Fruit fly (Drosophila melanogaster) whole organism, pupa: Measurements from ENCODE around the gene PICK1.

Experiments used
- CG10348 ChIP-seq: fragments of 200-800 bp; sonication (Bioruptor generic); IDR thresholded peaks from 2 replicates; pipeline ENCODE4 v1.3.6; 2022; ENCODE audit warnings: missing biosample characterization, missing genetic modification characterization
- CG12605 ChIP-seq: fragments of 200-800 bp; sonication (Bioruptor generic); IDR thresholded peaks from 2 replicates; pipeline ENCODE4 v1.3.6; 2022; ENCODE audit warnings: missing biosample characterization, missing genetic modification characterization
- CG13204 ChIP-seq: fragments of 200-800 bp; sonication (Bioruptor generic); optimal IDR thresholded peaks from 2 replicates; lab custom pipeline; 2018; ENCODE audit warnings: missing biosample characterization, mild to moderate bottlenecking, missing genetic modification characterization, moderate library complexity
- CG14655 ChIP-seq: fragments of 200-800 bp; sonication (Bioruptor generic); optimal IDR thresholded peaks from 3 replicates; lab custom pipeline; 2017; ENCODE audit warnings: mild to moderate bottlenecking, missing biosample characterization, missing genetic modification reagents, missing genetic modification characterization
- CG15710 ChIP-seq: fragments of 200-800 bp; sonication (Bioruptor generic); optimal IDR thresholded peaks from 2 replicates; lab custom pipeline; 2018; ENCODE audit warnings: missing biosample characterization, mild to moderate bottlenecking, missing genetic modification characterization, moderate library complexity
- CG17806 ChIP-seq: fragments of 200-800 bp; sonication (Bioruptor generic); optimal IDR thresholded peaks from 2 replicates; lab custom pipeline; 2018; ENCODE audit warnings: missing biosample characterization, mild to moderate bottlenecking, missing genetic modification characterization, moderate library complexity
- CG32121 ChIP-seq: fragments of 200-800 bp; sonication (Bioruptor generic); IDR thresholded peaks from 2 replicates; pipeline ENCODE4 v1.3.6; 2022; ENCODE audit warnings: missing biosample characterization, missing genetic modification characterization
- CG34367 ChIP-seq: fragments of 200-800 bp; sonication (Bioruptor generic); optimal IDR thresholded peaks from 2 replicates; lab custom pipeline; 2018; ENCODE audit warnings: missing biosample characterization, mild to moderate bottlenecking, missing genetic modification characterization
- CG4496 ChIP-seq: fragments of 200-800 bp; sonication (Bioruptor generic); IDR thresholded peaks from 3 replicates; pipeline ENCODE4 v1.3.6; 2022; ENCODE audit warnings: missing biosample characterization, missing genetic modification characterization
- CG8159 ChIP-seq: fragments of 200-800 bp; sonication (Bioruptor generic); optimal IDR thresholded peaks from 3 replicates; lab custom pipeline; 2018; ENCODE audit warnings: missing biosample characterization, mild to moderate bottlenecking, missing genetic modification characterization, moderate library complexity
- CG8301 ChIP-seq: fragments of 200-800 bp; sonication (Bioruptor generic); optimal IDR thresholded peaks from 2 replicates; lab custom pipeline; 2018; ENCODE audit warnings: missing biosample characterization, mild to moderate bottlenecking, missing genetic modification characterization
- CG9948 ChIP-seq: fragments of 200-800 bp; sonication (Bioruptor generic); optimal IDR thresholded peaks from 2 replicates; lab custom pipeline; 2018; ENCODE audit warnings: missing biosample characterization, mild to moderate bottlenecking, missing genetic modification characterization, moderate library complexity
- D1 ChIP-seq: fragments of 200-800 bp; sonication (Bioruptor generic); optimal IDR thresholded peaks from 2 replicates; lab custom pipeline; 2018; ENCODE audit warnings: missing biosample characterization, mild to moderate bottlenecking, missing genetic modification characterization, moderate library complexity
- EcR ChIP-seq: fragments of 200-800 bp; sonication (Bioruptor generic); optimal IDR thresholded peaks from 3 replicates; lab custom pipeline; 2019; ENCODE audit warnings: missing biosample characterization, missing genetic modification characterization, mild to moderate bottlenecking, moderate library complexity, missing genetic modification reagents
- Ets98B ChIP-seq: fragments of 200-800 bp; sonication (Bioruptor generic); IDR thresholded peaks from 2 replicates; pipeline ENCODE4 v1.3.6; 2022; ENCODE audit warnings: missing biosample characterization, missing genetic modification characterization
- Pif1A ChIP-seq: fragments of 200-800 bp; sonication (Bioruptor generic); optimal IDR thresholded peaks from 3 replicates; lab custom pipeline; 2016; ENCODE audit warnings: missing biosample characterization, missing genetic modification characterization
- Pif1B ChIP-seq: fragments of 200-800 bp; sonication (Bioruptor generic); optimal IDR thresholded peaks from 3 replicates; lab custom pipeline; 2016; ENCODE audit warnings: missing biosample characterization, missing genetic modification characterization
- Snoo ChIP-seq: fragments of 200-800 bp; sonication (Bioruptor generic); optimal IDR thresholded peaks from 3 replicates; lab custom pipeline; 2017; ENCODE audit warnings: missing biosample characterization, mild to moderate bottlenecking, missing genetic modification characterization, inconsistent platforms
- fd96Ca ChIP-seq: fragments of 200-800 bp; sonication (Bioruptor generic); IDR thresholded peaks from 3 replicates; pipeline ENCODE4 v1.3.6; 2022; ENCODE audit warnings: missing biosample characterization, missing genetic modification characterization
- gl ChIP-seq: fragments of 200-800 bp; sonication (Bioruptor generic); optimal IDR thresholded peaks from 2 replicates; lab custom pipeline; 2018; ENCODE audit warnings: missing biosample characterization, mild to moderate bottlenecking, missing genetic modification characterization
- rn ChIP-seq: fragments of 200-800 bp; sonication (Bioruptor generic); IDR thresholded peaks from 2 replicates; pipeline ENCODE4 v1.3.6; 2022; ENCODE audit warnings: missing biosample characterization, missing genetic modification characterization

The PICK1 gene

DNA sequence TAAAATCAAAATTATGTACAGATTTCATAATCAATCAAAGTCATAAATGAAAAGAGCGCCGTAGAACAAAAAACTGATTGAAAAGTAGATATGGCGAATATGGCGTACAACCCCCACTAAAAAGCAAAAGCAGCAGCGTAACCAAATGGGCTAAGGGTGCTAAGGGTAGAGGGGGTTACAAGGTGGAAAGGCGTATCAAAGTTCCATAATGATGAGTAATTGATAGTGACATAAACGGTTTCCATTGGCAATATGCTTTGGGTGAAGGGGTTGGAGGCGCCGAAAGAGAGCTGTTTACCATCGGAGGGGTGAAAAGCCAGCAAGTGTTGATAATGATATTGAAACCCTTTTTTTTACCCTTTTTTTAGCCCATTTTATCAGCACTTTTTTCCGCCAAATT, 22.5 kb upstream of the PICK1 start:
- TF ChIP-seq fd96Ca (no peak), CG34367 (tag; lab: Kevin White, UChicago) (no peak), gl (tag; lab: Kevin White, UChicago) (no peak), CG4496 (GFP tag; lab: Robert Waterston, UW) (no peak), Pif1B (GFP tag; lab: Kevin White, UChicago) (no peak), EcR (GFP tag; lab: Kevin White, UChicago) (no peak)

DNA sequence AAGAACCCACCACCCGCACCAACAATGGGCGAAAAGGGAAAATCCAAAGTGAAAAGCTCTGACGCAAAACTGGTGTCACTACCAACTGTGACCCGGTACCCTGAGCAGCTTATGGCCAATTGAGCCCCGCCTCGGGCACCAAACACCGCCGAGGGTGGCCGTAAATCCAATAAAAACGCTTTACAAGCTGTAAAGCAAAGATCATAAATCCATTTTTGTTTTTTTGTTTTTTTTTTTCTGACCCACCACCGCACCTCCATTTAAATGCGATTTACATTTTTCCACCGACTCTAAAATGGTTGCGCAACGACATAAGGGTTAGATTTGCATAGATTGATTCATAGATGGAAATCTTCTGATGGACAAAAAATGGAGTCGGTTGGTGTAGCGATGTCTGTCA, 20.5 kb upstream of the PICK1 start:
- TF ChIP-seq CG8159, result no peak
- TF ChIP-seq CG8301, result no peak
- no peak for TF ChIP-seq CG9948 (tag; lab: Kevin White, UChicago)
- TF ChIP-seq, all 21 proteins: peak for 0

DNA sequence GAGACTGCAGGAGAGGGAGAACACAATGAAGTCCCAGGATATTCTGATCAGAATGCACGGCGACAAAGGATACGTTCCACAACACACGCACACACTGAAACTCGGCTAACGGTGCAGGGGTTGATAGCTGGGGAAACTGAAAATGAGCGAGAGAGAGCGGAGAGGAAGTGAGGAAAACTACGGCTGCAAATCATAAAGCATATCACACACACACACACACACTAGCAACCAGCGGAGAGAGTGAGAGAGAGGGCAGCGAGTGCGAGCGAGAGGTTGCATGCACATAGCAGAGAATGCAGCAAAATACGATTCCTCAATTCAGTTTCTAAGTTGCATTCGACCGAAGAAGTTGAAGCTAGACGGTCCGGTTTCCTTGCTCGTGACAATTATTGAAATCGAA, 16.5 kb upstream of the PICK1 start:
- TF ChIP-seq CG34367 (tag; lab: Kevin White, UChicago) (no peak), CG12605 (GFP tag; lab: Robert Waterston, UW) (no peak)

DNA sequence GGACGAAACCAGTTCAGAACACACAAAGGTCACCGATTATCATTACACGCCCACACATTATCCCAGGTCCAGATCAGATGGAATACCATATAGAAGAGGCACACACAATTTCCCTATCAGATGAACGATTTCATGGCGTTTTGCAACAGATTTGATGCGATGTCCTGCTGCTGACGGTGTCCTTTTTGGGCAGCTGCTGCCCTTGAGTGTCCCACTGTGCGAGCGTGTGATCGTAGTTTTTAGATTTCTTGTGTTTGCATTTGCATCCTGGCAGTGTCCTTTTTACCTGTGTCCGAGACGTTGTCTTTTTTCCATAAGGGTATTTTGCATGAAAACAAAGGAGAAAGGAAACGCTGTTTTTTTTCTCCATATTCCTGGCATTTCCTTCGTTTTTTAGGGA, 15.5 kb upstream of the PICK1 start:
- TF ChIP-seq Snoo (tag; lab: Kevin White, UChicago) (no peak), gl (tag; lab: Kevin White, UChicago) (no peak), CG13204 (GFP tag; lab: Kevin White, UChicago) (no peak), CG14655 (GFP tag; lab: Kevin White, UChicago) (no peak), CG34367 (tag; lab: Kevin White, UChicago) (no peak), CG32121 (no peak), fd96Ca (no peak)

DNA sequence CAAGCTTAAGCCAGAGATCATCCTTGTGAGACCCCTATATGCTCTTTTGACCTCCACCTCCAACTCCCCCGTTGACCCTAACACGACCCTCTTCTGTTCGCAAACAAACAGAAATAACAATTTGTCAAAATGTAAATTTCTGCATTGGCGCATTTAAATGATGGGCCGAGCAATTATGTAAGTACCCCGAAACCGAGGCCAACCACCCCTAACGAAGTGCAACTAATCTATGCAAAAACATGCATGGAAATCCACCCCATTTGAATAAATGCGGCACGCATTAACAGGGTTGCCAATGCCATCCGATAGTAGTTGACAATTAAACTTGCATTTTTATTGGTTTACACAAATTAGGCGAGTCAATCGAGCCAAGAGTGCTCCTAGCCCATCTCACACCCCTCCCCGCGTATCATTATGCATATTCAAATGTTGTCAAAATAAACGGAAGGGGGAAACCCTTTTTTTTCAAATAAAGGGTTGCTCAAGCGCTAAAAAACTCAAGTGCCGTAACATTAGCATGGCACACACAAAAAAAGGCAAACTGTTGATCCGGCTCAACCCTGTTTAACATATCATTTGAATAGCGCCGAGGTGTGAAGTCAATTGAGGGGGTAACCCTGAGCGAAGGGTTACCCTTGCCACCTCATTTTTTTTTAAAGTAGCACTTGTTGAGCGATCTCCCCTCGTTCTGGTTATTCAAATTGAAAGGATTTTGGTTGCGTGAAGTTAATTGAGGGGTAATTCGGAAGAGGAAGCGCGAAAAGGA, 13.0 kb upstream of the PICK1 start:
- TF ChIP-seq Ets98B (GFP tag; lab: Robert Waterston, UW) (no peak), CG15710 (tag; lab: Kevin White, UChicago) (no peak), Snoo (tag; lab: Kevin White, UChicago) (no peak)

DNA sequence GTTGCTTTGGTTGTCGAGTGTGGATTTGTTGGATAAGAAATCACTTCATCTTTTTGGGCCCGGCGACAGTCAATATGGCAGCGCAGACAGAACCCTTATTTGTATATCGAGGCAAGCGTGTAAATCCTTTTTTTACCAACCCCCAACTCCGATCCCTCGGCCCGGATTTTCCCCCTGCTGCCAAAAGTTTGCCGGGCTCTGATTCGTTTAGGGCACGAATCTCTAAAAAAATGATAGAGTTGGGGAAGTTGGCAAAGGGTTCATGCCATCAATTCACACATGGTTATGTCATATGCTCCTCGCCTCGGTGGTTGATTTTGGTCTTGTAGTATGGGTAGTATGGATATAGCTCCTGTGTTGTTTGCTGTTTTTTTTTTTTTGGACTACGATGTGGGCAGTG, 8.0 kb upstream of the PICK1 start:
- TF ChIP-seq CG12605 (GFP tag; lab: Robert Waterston, UW) (no peak), CG15710 (tag; lab: Kevin White, UChicago) (no peak), CG10348 (GFP tag; lab: Robert Waterston, UW) (no peak), CG34367 (tag; lab: Kevin White, UChicago) (no peak), Snoo (tag; lab: Kevin White, UChicago) (no peak), CG4496 (GFP tag; lab: Robert Waterston, UW) (no peak), rn (GFP tag; lab: Robert Waterston, UW) (no peak), CG8159 (no peak), Pif1B (GFP tag; lab: Kevin White, UChicago) (no peak), fd96Ca (no peak), EcR (GFP tag; lab: Kevin White, UChicago) (no peak), CG13204 (GFP tag; lab: Kevin White, UChicago) (no peak), CG14655 (GFP tag; lab: Kevin White, UChicago) (no peak), gl (tag; lab: Kevin White, UChicago) (no peak), D1 (tag; lab: Kevin White, UChicago) (no peak), CG32121 (no peak), CG9948 (tag; lab: Kevin White, UChicago) (no peak), CG17806 (no peak), Pif1A (GFP tag; lab: Kevin White, UChicago) (no peak), Ets98B (GFP tag; lab: Robert Waterston, UW) (no peak)

DNA sequence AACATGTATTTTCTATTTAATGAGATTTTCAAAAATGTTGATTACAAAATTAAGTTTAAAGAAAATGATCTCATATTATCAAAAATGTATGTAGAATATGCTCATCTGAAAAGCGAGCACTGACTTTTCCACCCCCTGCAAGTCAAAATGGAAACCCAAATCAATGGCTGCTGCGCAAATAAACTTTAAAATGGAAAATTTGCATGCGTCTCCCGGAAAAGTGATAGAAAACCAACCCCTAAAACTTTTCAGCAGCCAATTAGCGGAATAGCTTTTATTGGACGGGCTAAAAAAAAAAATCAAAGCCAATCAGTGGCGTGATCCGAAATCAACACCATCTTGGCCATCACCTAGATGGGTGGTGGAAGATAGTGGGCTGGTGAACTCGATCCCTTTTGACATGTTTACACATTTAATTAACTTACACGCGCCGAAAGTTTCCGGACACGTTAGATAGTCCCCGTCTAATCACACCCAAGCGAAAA, 5.5 kb upstream of the PICK1 start:
- TF ChIP-seq CG8159 (no peak), Ets98B (GFP tag; lab: Robert Waterston, UW) (no peak), CG15710 (tag; lab: Kevin White, UChicago) (no peak), CG9948 (tag; lab: Kevin White, UChicago) (no peak), CG32121 (no peak), CG13204 (GFP tag; lab: Kevin White, UChicago) (no peak), CG4496 (GFP tag; lab: Robert Waterston, UW) (no peak), EcR (GFP tag; lab: Kevin White, UChicago) (no peak), CG10348 (GFP tag; lab: Robert Waterston, UW) (no peak), rn (GFP tag; lab: Robert Waterston, UW) (no peak), CG34367 (tag; lab: Kevin White, UChicago) (no peak), gl (tag; lab: Kevin White, UChicago) (no peak), D1 (tag; lab: Kevin White, UChicago) (no peak)
